Worm (Caenorhabditis elegans) whole organism, young adult: Measurements from ENCODE around the gene emb-1.

Experiments used
- F39B2.1 ChIP-seq: fragments of 200-800 bp; sonication (Bioruptor generic); IDR thresholded peaks from 2 replicates; pipeline ENCODE4 v1.3.6; 2022; ENCODE audit warnings: missing genetic modification reagents, missing genetic modification characterization, missing compliant biosample characterization
- F57A8.1 ChIP-seq: fragments of 200-800 bp; sonication (Bioruptor generic); optimal IDR thresholded peaks from 2 replicates; lab custom pipeline; 2018; ENCODE audit warnings: mild to moderate bottlenecking, missing genetic modification characterization, moderate library complexity, missing compliant biosample characterization
- Y67H2A.10 ChIP-seq: fragments of 200-800 bp; sonication (Bioruptor generic); conservative IDR thresholded peaks from 2 replicates; pipeline ENCODE4 v1.3.6; 2022; ENCODE audit warnings: missing genetic modification reagents, missing genetic modification characterization, missing compliant biosample characterization
- ZK185.1 ChIP-seq: sonication (generic microtip); optimal IDR thresholded peaks from 2 replicates; lab custom pipeline; 2016; ENCODE audit warnings: mild to moderate bottlenecking, missing genetic modification characterization, missing compliant biosample characterization; ENCODE audit not compliant: poor library complexity, severe bottlenecking
- akir-1 ChIP-seq: fragments of 200-800 bp; sonication (Bioruptor generic); optimal IDR thresholded peaks from 2 replicates; lab custom pipeline; 2018; ENCODE audit warnings: mild to moderate bottlenecking, missing genetic modification characterization, moderate library complexity, missing compliant biosample characterization
- aptf-2 ChIP-seq: fragments of 200-800 bp; sonication (Bioruptor generic); conservative IDR thresholded peaks from 2 replicates; pipeline ENCODE4 v1.3.6; 2022; ENCODE audit warnings: missing genetic modification reagents, missing genetic modification characterization, missing compliant biosample characterization
- attf-5 ChIP-seq: fragments of 200-800 bp; sonication (Bioruptor generic); optimal IDR thresholded peaks from 2 replicates; lab custom pipeline; 2018; ENCODE audit warnings: mild to moderate bottlenecking, missing genetic modification characterization, missing compliant biosample characterization
- attf-6 ChIP-seq: fragments of 200-800 bp; sonication (Bioruptor generic); IDR thresholded peaks from 2 replicates; pipeline ENCODE4 v1.3.6; 2022; ENCODE audit warnings: missing genetic modification reagents, missing genetic modification characterization, missing compliant biosample characterization
- bed-1 ChIP-seq: fragments of 200-800 bp; sonication (Bioruptor generic); IDR thresholded peaks from 2 replicates; pipeline ENCODE4 v1.3.6; 2022; ENCODE audit warnings: missing genetic modification reagents, missing genetic modification characterization, missing compliant biosample characterization
- bed-2 ChIP-seq: fragments of 200-800 bp; sonication (Bioruptor generic); IDR thresholded peaks from 2 replicates; pipeline ENCODE4 v1.3.6; 2022; ENCODE audit warnings: missing genetic modification reagents, missing genetic modification characterization, missing compliant biosample characterization
- ceh-27 ChIP-seq: fragments of 200-800 bp; sonication (Bioruptor generic); optimal IDR thresholded peaks from 2 replicates; lab custom pipeline; 2018; ENCODE audit warnings: mild to moderate bottlenecking, missing genetic modification characterization, moderate library complexity, missing compliant biosample characterization
- die-1 ChIP-seq: sonication (generic microtip); optimal IDR thresholded peaks from 2 replicates; lab custom pipeline; 2016; ENCODE audit warnings: missing genotype, mild to moderate bottlenecking, missing genetic modification characterization, missing compliant biosample characterization
- dox-1 ChIP-seq: fragments of 200-800 bp; sonication (Bioruptor generic); IDR thresholded peaks from 2 replicates; pipeline ENCODE4 v1.3.6; 2022; ENCODE audit warnings: missing genetic modification reagents, missing genetic modification characterization, missing compliant biosample characterization
- efl-1 ChIP-seq: fragments of 150-350 bp; optimal IDR thresholded peaks from 2 replicates; lab custom pipeline; 2014; ENCODE audit warnings: missing biosample characterization, missing genetic modification reagents, missing genetic modification characterization
- egl-18 ChIP-seq: fragments of 200-800 bp; sonication (Bioruptor generic); IDR thresholded peaks from 2 replicates; pipeline ENCODE4 v1.3.6; 2022; ENCODE audit warnings: missing genetic modification reagents, missing genetic modification characterization, missing compliant biosample characterization
- fkh-3 ChIP-seq: sonication (generic microtip); optimal IDR thresholded peaks from 2 replicates; lab custom pipeline; 2016; ENCODE audit warnings: mild to moderate bottlenecking, missing genetic modification characterization, missing compliant biosample characterization
- gei-17 ChIP-seq: fragments of 200-800 bp; sonication (Bioruptor generic); optimal IDR thresholded peaks from 2 replicates; lab custom pipeline; 2018; ENCODE audit warnings: mild to moderate bottlenecking, missing genetic modification characterization, missing compliant biosample characterization
- hlh-26 ChIP-seq: fragments of 200-800 bp; sonication (Bioruptor generic); conservative IDR thresholded peaks from 2 replicates; pipeline ENCODE4 v1.3.6; 2022; ENCODE audit warnings: missing genetic modification reagents, missing genetic modification characterization, missing compliant biosample characterization
- hrde-1 ChIP-seq: sonication (generic microtip); optimal IDR thresholded peaks from 2 replicates; lab custom pipeline; 2016; ENCODE audit warnings: missing genetic modification characterization, mild to moderate bottlenecking, missing compliant biosample characterization, moderate library complexity, missing genotype, missing genetic modification reagents, borderline replicate concordance
- lag-1 ChIP-seq: fragments of 200-800 bp; sonication (Bioruptor generic); IDR thresholded peaks from 2 replicates; pipeline ENCODE4 v1.3.6; 2022; ENCODE audit warnings: missing genetic modification reagents, missing genetic modification characterization, missing compliant biosample characterization
- let-607 ChIP-seq, 2 experiments: fragments of 200-800 bp in 1 of 2; sonication (Bioruptor generic) in 1 of 2; sonication (generic microtip) in 1 of 2; optimal IDR thresholded peaks; 2 replicates each; lab custom pipeline; 2016 to 2018; ENCODE audit warnings: mild to moderate bottlenecking in 2 of 2, missing compliant biosample characterization in 2 of 2, missing genetic modification characterization in 2 of 2, moderate library complexity in 2 of 2, missing genotype in 1 of 2
- lin-54 ChIP-seq: fragments of 200-800 bp; sonication (Bioruptor generic); optimal IDR thresholded peaks from 2 replicates; lab custom pipeline; 2018; ENCODE audit warnings: mild to moderate bottlenecking, missing genetic modification characterization, missing compliant biosample characterization
- lsy-27 ChIP-seq: sonication (generic microtip); optimal IDR thresholded peaks from 2 replicates; lab custom pipeline; 2017; ENCODE audit warnings: missing genetic modification characterization, mild to moderate bottlenecking, missing compliant biosample characterization, antibody characterized with exemption, missing genotype, borderline replicate concordance; ENCODE audit not compliant: insufficient read depth
- mxl-1 ChIP-seq: sonication (generic microtip); optimal IDR thresholded peaks from 2 replicates; lab custom pipeline; 2016; ENCODE audit warnings: missing genetic modification characterization, missing compliant biosample characterization
- nhr-80 ChIP-seq: sonication (generic microtip); optimal IDR thresholded peaks from 2 replicates; lab custom pipeline; 2016; ENCODE audit warnings: missing genetic modification characterization, missing compliant biosample characterization
- pbrm-1 ChIP-seq: fragments of 200-800 bp; sonication (Bioruptor generic); IDR thresholded peaks from 2 replicates; pipeline ENCODE4 v1.3.6; 2022; ENCODE audit warnings: missing genetic modification reagents, missing genetic modification characterization, missing compliant biosample characterization
- pha-4 ChIP-seq: fragments of 150-350 bp; sonication (generic microtip); optimal IDR thresholded peaks from 2 replicates; lab custom pipeline; 2014; ENCODE audit warnings: missing biosample characterization, missing genetic modification reagents, missing genetic modification characterization
- rcor-1 ChIP-seq: fragments of 200-800 bp; sonication (Bioruptor generic); IDR thresholded peaks from 2 replicates; pipeline ENCODE4 v1.3.6; 2022; ENCODE audit warnings: missing genetic modification reagents, missing genetic modification characterization, missing compliant biosample characterization
- repo-1 ChIP-seq: sonication (generic microtip); optimal IDR thresholded peaks from 2 replicates; lab custom pipeline; 2017; ENCODE audit warnings: mild to moderate bottlenecking, missing genetic modification characterization, missing compliant biosample characterization
- snpc-1.3 ChIP-seq: sonication (generic microtip); optimal IDR thresholded peaks from 2 replicates; lab custom pipeline; 2017; ENCODE audit warnings: missing genetic modification characterization, mild to moderate bottlenecking, missing compliant biosample characterization, antibody characterized with exemption, moderate library complexity, missing genotype, missing genetic modification reagents; ENCODE audit not compliant: insufficient read depth
- unc-62 ChIP-seq: fragments of 150-350 bp; optimal IDR thresholded peaks from 2 replicates; lab custom pipeline; 2014; ENCODE audit warnings: missing biosample characterization, missing genetic modification reagents, missing genetic modification characterization
- ztf-25 ChIP-seq: fragments of 200-800 bp; sonication (Bioruptor generic); IDR thresholded peaks from 2 replicates; pipeline ENCODE4 v1.3.6; 2022; ENCODE audit warnings: missing genetic modification reagents, missing genetic modification characterization, missing compliant biosample characterization
- ztf-28 ChIP-seq: fragments of 200-800 bp; sonication (Bioruptor generic); IDR thresholded peaks from 2 replicates; pipeline ENCODE4 v1.3.6; 2022; ENCODE audit warnings: missing genetic modification reagents, missing genetic modification characterization, missing compliant biosample characterization
- ztf-3 ChIP-seq: fragments of 200-800 bp; sonication (Bioruptor generic); optimal IDR thresholded peaks from 2 replicates; lab custom pipeline; 2018; ENCODE audit warnings: mild to moderate bottlenecking, missing genetic modification characterization, missing compliant biosample characterization
- ztf-6 ChIP-seq: fragments of 200-800 bp; sonication (Bioruptor generic); IDR thresholded peaks from 2 replicates; pipeline ENCODE4 v1.3.6; 2022; ENCODE audit warnings: missing genetic modification reagents, missing genetic modification characterization, missing compliant biosample characterization

The emb-1 gene

DNA sequence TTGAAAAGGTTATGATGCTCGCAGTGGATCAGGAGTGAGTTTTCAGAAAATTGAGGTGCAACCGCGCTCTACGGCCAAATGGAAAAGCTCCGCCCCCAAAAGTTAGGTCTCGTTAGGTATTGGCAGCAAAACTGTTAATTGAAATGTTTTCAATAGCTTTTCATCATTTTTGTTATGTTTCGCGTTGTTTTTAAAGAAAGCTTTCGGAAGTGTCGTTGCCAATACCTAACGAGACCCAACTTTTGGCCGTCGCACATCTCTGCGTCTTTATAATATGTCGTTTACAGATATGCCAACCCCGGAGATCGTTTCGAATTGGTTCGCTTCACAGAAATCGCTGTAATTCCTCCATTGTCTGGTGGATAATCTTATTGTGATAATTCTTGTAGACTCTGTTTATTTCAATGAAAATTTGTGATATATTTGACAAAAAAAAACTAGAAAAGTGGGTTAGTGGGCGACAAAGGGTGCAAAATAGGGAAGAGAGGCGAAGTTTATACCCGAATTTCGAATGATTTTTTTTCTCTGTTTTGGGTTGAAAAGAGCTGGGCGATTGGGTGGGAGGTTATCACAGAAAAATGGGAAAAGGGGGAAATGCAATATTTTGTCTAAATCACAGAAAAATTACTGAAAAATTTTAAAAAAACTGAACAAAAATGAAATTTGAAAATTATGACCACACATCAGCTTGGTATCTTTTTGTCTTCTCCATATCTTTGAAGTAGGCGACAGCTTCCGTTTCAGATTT lies 23.2 kb downstream of the emb-1 start (continued):
- TF ChIP-seq lag-1 (GFP tag; lab: Robert Waterston, UW): no peak
- TF ChIP-seq Y67H2A.10: no peak
- TF ChIP-seq dox-1 (GFP tag; lab: Robert Waterston, UW): peak; percentile 27; the same call in 1 of the 2 replicates
- TF ChIP-seq ztf-25 (GFP tag; lab: Robert Waterston, UW): no peak
- no peak for TF ChIP-seq hrde-1 (tag; lab: Kevin White, UChicago)
- peak in 1 of 2 experiments; percentile 20 for TF ChIP-seq let-607 (tag; optimal IDR thresholded peaks at IDR 0.05; lab: Kevin White, UChicago)
- TF ChIP-seq fkh-3 (tag; lab: Kevin White, UChicago): no peak
- no peak for TF ChIP-seq die-1 (tag; lab: Kevin White, UChicago)
- TF ChIP-seq ceh-27 (GFP tag; lab: Kevin White, UChicago): peak; percentile 25
- TF ChIP-seq ztf-6 (GFP tag; lab: Robert Waterston, UW): no peak
- TF ChIP-seq bed-2: no peak
- TF ChIP-seq unc-62 (GFP tag; lab: Kevin White, UChicago): no peak
- peak; percentile 11 for TF ChIP-seq gei-17
- no peak for TF ChIP-seq mxl-1 (tag; lab: Kevin White, UChicago)
- no peak for TF ChIP-seq lsy-27 (tag; lab: Kevin White, UChicago)
- no peak for TF ChIP-seq bed-1 (GFP tag; lab: Robert Waterston, UW)
- peak; percentile 45 for TF ChIP-seq ZK185.1 (tag; lab: Kevin White, UChicago)
- TF ChIP-seq aptf-2 (GFP tag; lab: Robert Waterston, UW): no peak
- no peak for TF ChIP-seq akir-1 (GFP tag; lab: Kevin White, UChicago)
- no peak for TF ChIP-seq ztf-3 (GFP tag; lab: Kevin White, UChicago)
- no peak for TF ChIP-seq F57A8.1 (GFP tag; lab: Kevin White, UChicago)
- no peak for TF ChIP-seq hlh-26 (GFP tag; lab: Robert Waterston, UW)
- no peak for TF ChIP-seq ztf-28 (GFP tag; lab: Robert Waterston, UW)
- no peak for TF ChIP-seq pha-4 (tag; lab: Kevin White, UChicago)
- TF ChIP-seq lin-54 (GFP tag; lab: Kevin White, UChicago): peak; percentile 28
- no peak for TF ChIP-seq efl-1
- TF ChIP-seq snpc-1.3: no peak
- TF ChIP-seq rcor-1 (GFP tag; lab: Robert Waterston, UW): no peak
- no peak for TF ChIP-seq egl-18 (GFP tag; lab: Robert Waterston, UW)
- no peak for TF ChIP-seq F39B2.1
- TF ChIP-seq attf-5 (GFP tag; lab: Kevin White, UChicago): peak; percentile 40

DNA sequence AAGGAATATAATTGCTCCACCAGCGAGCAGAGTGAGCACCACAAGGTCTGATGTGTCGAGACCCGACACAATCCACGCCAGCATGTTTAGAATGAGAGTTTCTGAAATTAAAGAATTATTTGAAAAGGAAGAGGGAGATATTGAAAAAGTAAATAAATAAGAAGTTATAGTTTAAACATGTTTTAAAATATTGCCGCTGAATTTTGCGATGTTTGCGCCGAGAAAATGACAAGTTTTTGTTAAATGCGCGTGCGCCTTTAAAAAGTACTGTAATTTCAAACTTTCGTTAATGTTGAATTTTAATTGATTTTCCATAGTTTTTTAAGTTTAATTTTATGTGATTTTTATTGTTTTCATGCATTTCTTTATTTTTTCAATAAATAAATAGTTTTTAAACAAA lies 26.3 kb downstream of the emb-1 start, which contains the start of gene emb-8:
emb-8 (minus strand) TSS at position 101 of the 400 bp plus-strand sequence.
- TF ChIP-seq egl-18 (GFP tag; lab: Robert Waterston, UW) (0 out of 2 replicates have a peak, but pooled peaks have one; percentile 31), aptf-2 (GFP tag; lab: Robert Waterston, UW) (no peak), attf-6 (GFP tag; lab: Robert Waterston, UW) (peak; percentile 32; the same call in 1 of the 2 replicates)

DNA sequence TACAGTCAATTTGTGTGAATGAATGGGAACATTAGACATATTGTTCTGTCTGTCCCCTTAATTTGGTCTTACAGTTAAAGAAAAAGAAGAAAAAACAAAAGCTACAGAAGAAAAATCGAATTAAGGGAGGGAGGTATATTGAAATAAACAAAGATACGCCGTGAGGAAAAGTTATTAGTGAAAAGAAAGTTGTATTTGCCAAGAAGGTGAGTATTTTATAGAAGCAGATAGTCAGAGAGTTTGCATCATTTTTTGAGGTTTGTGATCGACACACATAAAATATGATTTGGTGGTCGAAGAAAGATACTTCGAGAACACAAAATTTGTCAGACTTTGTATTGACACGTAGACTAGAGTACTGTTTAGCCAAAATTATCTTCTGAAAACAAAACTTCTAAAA lies 27.1 kb downstream of the emb-1 start:
- TF ChIP-seq lin-54 (GFP tag; lab: Kevin White, UChicago) (peak; percentile 1), pbrm-1 (no peak), pha-4 (tag; lab: Kevin White, UChicago) (peak; percentile 22), repo-1 (tag; lab: Kevin White, UChicago) (no peak), nhr-80 (tag; lab: Kevin White, UChicago) (peak; percentile 29)
